Fruit fly (Drosophila melanogaster) whole organism, embryonic: ENCODE data around the gene CG11980.

Experiments
- Abd-B ChIP-seq: fragments of 200-800 bp; sonication (Bioruptor generic); optimal IDR thresholded peaks from 2 replicates; lab custom pipeline; 2018; ENCODE audit warnings: missing biosample characterization, mild to moderate bottlenecking, missing genetic modification characterization, moderate library complexity
- C15 ChIP-seq: fragments of 200-800 bp; sonication (Bioruptor generic); IDR thresholded peaks from 3 replicates; pipeline ENCODE4 v1.3.6; 2022; ENCODE audit warnings: missing biosample characterization, missing genetic modification characterization
- CG10366 ChIP-seq: fragments of 200-800 bp; sonication (Bioruptor generic); IDR thresholded peaks from 2 replicates; pipeline ENCODE4 v1.3.6; 2022; ENCODE audit warnings: missing biosample characterization, missing genetic modification characterization
- CG12219 ChIP-seq: fragments of 200-800 bp; sonication (Bioruptor generic); optimal IDR thresholded peaks from 3 replicates; lab custom pipeline; 2018; ENCODE audit warnings: missing biosample characterization, mild to moderate bottlenecking, missing genetic modification characterization
- CG12769 ChIP-seq: fragments of 200-800 bp; sonication (Bioruptor generic); optimal IDR thresholded peaks from 2 replicates; lab custom pipeline; 2019; ENCODE audit warnings: missing biosample characterization, mild to moderate bottlenecking, missing genetic modification characterization, moderate library complexity
- CG13894 ChIP-seq: fragments of 200-800 bp; sonication (Bioruptor generic); optimal IDR thresholded peaks from 3 replicates; lab custom pipeline; 2018; ENCODE audit warnings: missing biosample characterization, mild to moderate bottlenecking, missing genetic modification characterization, moderate library complexity
- CG17186 ChIP-seq: fragments of 200-800 bp; sonication (Bioruptor generic); optimal IDR thresholded peaks from 3 replicates; lab custom pipeline; 2017; ENCODE audit warnings: missing biosample characterization, missing genetic modification reagents, missing genetic modification characterization
- CG17359 ChIP-seq: fragments of 200-800 bp; sonication (Bioruptor generic); optimal IDR thresholded peaks from 3 replicates; lab custom pipeline; 2018; ENCODE audit warnings: missing biosample characterization, mild to moderate bottlenecking, missing genetic modification characterization, moderate library complexity
- CG18599 ChIP-seq: fragments of 200-800 bp; sonication (Bioruptor generic); optimal IDR thresholded peaks from 3 replicates; lab custom pipeline; 2017; ENCODE audit warnings: missing biosample characterization, missing genetic modification characterization, mild to moderate bottlenecking, moderate library complexity, missing genetic modification reagents
- CG4360 ChIP-seq: fragments of 200-800 bp; sonication (Bioruptor generic); IDR thresholded peaks from 2 replicates; pipeline ENCODE4 v1.3.6; 2022; ENCODE audit warnings: missing biosample characterization, missing genetic modification characterization
- CG5180 ChIP-seq: fragments of 200-800 bp; sonication (Bioruptor generic); optimal IDR thresholded peaks from 3 replicates; lab custom pipeline; 2017; ENCODE audit warnings: missing biosample characterization, missing genetic modification characterization, mild to moderate bottlenecking, moderate library complexity, missing genetic modification reagents
- CG6175 ChIP-seq: fragments of 200-800 bp; sonication (Bioruptor generic); IDR thresholded peaks from 3 replicates; pipeline ENCODE4 v1.3.6; 2022; ENCODE audit warnings: missing biosample characterization, missing genetic modification characterization
- CG6272 ChIP-seq: fragments of 200-800 bp; sonication (Bioruptor generic); IDR thresholded peaks from 2 replicates; pipeline ENCODE4 v1.3.6; 2022; ENCODE audit warnings: missing biosample characterization, missing genetic modification characterization
- CG7271 ChIP-seq: fragments of 200-800 bp; sonication (Bioruptor generic); optimal IDR thresholded peaks from 2 replicates; lab custom pipeline; 2018; ENCODE audit warnings: missing biosample characterization, mild to moderate bottlenecking, missing genetic modification characterization, moderate library complexity
- CG7372 ChIP-seq: fragments of 200-800 bp; sonication (Bioruptor generic); IDR thresholded peaks from 2 replicates; pipeline ENCODE4 v1.3.6; 2022; ENCODE audit warnings: missing biosample characterization, missing genetic modification characterization
- CG8924 ChIP-seq: fragments of 200-800 bp; optimal IDR thresholded peaks from 3 replicates; lab custom pipeline; 2019; ENCODE audit warnings: missing biosample characterization, mild to moderate bottlenecking, missing genetic modification characterization, moderate library complexity
- D ChIP-seq, 2 experiments: fragments of 200-800 bp in 1 of 2; fragments of >200 bp in 1 of 2; sonication (Bioruptor generic) in 1 of 2; optimal IDR thresholded peaks; 2 replicates in 1 of 2; 3 replicates in 1 of 2; lab custom pipeline; 2017; ENCODE audit warnings: mild to moderate bottlenecking in 1 of 2, missing biosample characterization in 1 of 2, missing genetic modification characterization in 1 of 2, missing genetic modification reagents in 1 of 2
- HLHmδ ChIP-seq: fragments of 200-800 bp; sonication (Bioruptor generic); optimal IDR thresholded peaks from 2 replicates; lab custom pipeline; 2018; ENCODE audit warnings: missing biosample characterization, mild to moderate bottlenecking, missing genetic modification characterization, moderate library complexity
- Hr39 ChIP-seq: fragments of >200 bp; optimal IDR thresholded peaks from 2 replicates; lab custom pipeline; 2017
- Hsf ChIP-seq: fragments of 200-800 bp; sonication (Bioruptor generic); optimal IDR thresholded peaks from 3 replicates; lab custom pipeline; 2016; ENCODE audit warnings: missing biosample characterization, missing genetic modification characterization
- Myb ChIP-seq: fragments of 200-800 bp; sonication (Bioruptor generic); optimal IDR thresholded peaks from 2 replicates; lab custom pipeline; 2016; ENCODE audit warnings: missing biosample characterization, missing genetic modification characterization
- NC2α ChIP-seq: fragments of 200-800 bp; sonication (Bioruptor generic); optimal IDR thresholded peaks from 2 replicates; lab custom pipeline; 2016; ENCODE audit warnings: missing biosample characterization, missing genetic modification characterization
- NfI ChIP-seq: fragments of 200-800 bp; sonication (Bioruptor generic); optimal IDR thresholded peaks from 3 replicates; lab custom pipeline; 2018; ENCODE audit warnings: missing biosample characterization, mild to moderate bottlenecking, missing genetic modification characterization, moderate library complexity
- Opbp ChIP-seq: fragments of 200-800 bp; sonication (Bioruptor generic); IDR thresholded peaks from 3 replicates; pipeline ENCODE4 v1.3.6; 2022; ENCODE audit warnings: missing biosample characterization, missing genetic modification characterization; ENCODE audit not compliant: partially characterized antibody
- Sry-β ChIP-seq: fragments of 200-800 bp; sonication (Bioruptor generic); optimal IDR thresholded peaks from 2 replicates; lab custom pipeline; 2018; ENCODE audit warnings: missing biosample characterization, mild to moderate bottlenecking, missing genetic modification characterization, moderate library complexity
- Stat92E ChIP-seq, 3 experiments: fragments of >200 bp in 2 of 3; fragments of 200-800 bp in 1 of 3; sonication (Bioruptor generic) in 1 of 3; optimal IDR thresholded peaks; 2 replicates each; lab custom pipeline; 2017 to 2019; ENCODE audit warnings: missing biosample characterization in 3 of 3, missing genetic modification characterization in 3 of 3, mild to moderate bottlenecking in 1 of 3, moderate library complexity in 1 of 3
- TFAM ChIP-seq: fragments of 200-800 bp; sonication (Bioruptor generic); optimal IDR thresholded peaks from 2 replicates; lab custom pipeline; 2017; ENCODE audit warnings: missing biosample characterization, missing genetic modification characterization, inconsistent platforms
- Xbp1 ChIP-seq: fragments of 200-800 bp; sonication (Bioruptor generic); optimal IDR thresholded peaks from 3 replicates; lab custom pipeline; 2016; ENCODE audit warnings: missing biosample characterization, mild to moderate bottlenecking, missing genetic modification characterization
- ac ChIP-seq: fragments of 200-800 bp; sonication (Bioruptor generic); optimal IDR thresholded peaks from 3 replicates; lab custom pipeline; 2017; ENCODE audit warnings: missing biosample characterization, mild to moderate bottlenecking, missing genetic modification characterization
- br ChIP-seq: fragments of >200 bp; optimal IDR thresholded peaks from 2 replicates; lab custom pipeline; 2017
- cas ChIP-seq: fragments of 200-800 bp; sonication (Bioruptor generic); IDR thresholded peaks from 2 replicates; pipeline ENCODE4 v1.3.6; 2022; ENCODE audit warnings: missing biosample characterization, missing genetic modification characterization
- chif ChIP-seq, 2 experiments: fragments of 200-800 bp; sonication (Bioruptor generic); optimal IDR thresholded peaks; 3 replicates each; lab custom pipeline; 2016; ENCODE audit warnings: missing biosample characterization in 2 of 2, missing genetic modification characterization in 2 of 2
- disco-r ChIP-seq: fragments of 200-800 bp; sonication (Bioruptor generic); optimal IDR thresholded peaks from 2 replicates; lab custom pipeline; 2016; ENCODE audit warnings: missing biosample characterization, missing genetic modification characterization
- ham ChIP-seq: fragments of 200-800 bp; sonication (Bioruptor generic); IDR thresholded peaks from 2 replicates; pipeline ENCODE4 v1.3.6; 2022; ENCODE audit warnings: missing biosample characterization, missing genetic modification characterization
- insv ChIP-seq, 2 experiments: fragments of 200-800 bp; sonication (Bioruptor generic); optimal IDR thresholded peaks; 3 replicates each; lab custom pipeline; 2016 to 2018; ENCODE audit warnings: missing biosample characterization in 2 of 2, missing genetic modification characterization in 2 of 2
- inv ChIP-seq: fragments of 200-800 bp; sonication (Bioruptor generic); IDR thresholded peaks from 2 replicates; pipeline ENCODE4 v1.3.6; 2022; ENCODE audit warnings: missing biosample characterization, missing genetic modification characterization; ENCODE audit not compliant: partially characterized antibody
- lilli ChIP-seq: fragments of 200-800 bp; sonication (Bioruptor generic); optimal IDR thresholded peaks from 3 replicates; lab custom pipeline; 2016; ENCODE audit warnings: missing biosample characterization, missing genetic modification characterization
- lmd ChIP-seq: fragments of 200-800 bp; sonication (Bioruptor generic); IDR thresholded peaks from 2 replicates; pipeline ENCODE4 v1.3.6; 2022; ENCODE audit warnings: missing biosample characterization, missing genetic modification characterization
- nerfin-1 ChIP-seq: fragments of 200-800 bp; sonication (Bioruptor generic); optimal IDR thresholded peaks from 3 replicates; lab custom pipeline; 2019; ENCODE audit warnings: missing biosample characterization, mild to moderate bottlenecking, missing genetic modification characterization, moderate library complexity
- nerfin-2 ChIP-seq: fragments of 200-800 bp; sonication (Bioruptor generic); IDR thresholded peaks from 2 replicates; pipeline ENCODE4 v1.3.6; 2022; ENCODE audit warnings: missing biosample characterization, missing genetic modification characterization; ENCODE audit not compliant: partially characterized antibody
- repo ChIP-seq: fragments of 200-800 bp; sonication (Bioruptor generic); optimal IDR thresholded peaks from 2 replicates; lab custom pipeline; 2016; ENCODE audit warnings: missing biosample characterization, missing genetic modification characterization
- sens ChIP-seq: fragments of 200-800 bp; sonication (Bioruptor generic); peaks from one replicate; lab custom pipeline; 2016; ENCODE audit warnings: missing biosample characterization, missing genetic modification characterization
- shn ChIP-seq: fragments of 200-800 bp; sonication (Bioruptor generic); optimal IDR thresholded peaks from 3 replicates; lab custom pipeline; 2016; ENCODE audit warnings: missing biosample characterization, missing genetic modification characterization
- so ChIP-seq: fragments of 200-800 bp; sonication (Bioruptor generic); IDR thresholded peaks from 3 replicates; pipeline ENCODE4 v1.3.6; 2022; ENCODE audit warnings: missing biosample characterization, missing genetic modification characterization
- toy ChIP-seq: fragments of 200-800 bp; sonication (Bioruptor generic); IDR thresholded peaks from 2 replicates; pipeline ENCODE4 v1.3.6; 2022; ENCODE audit warnings: missing biosample characterization, missing genetic modification characterization
- vfl ChIP-seq: fragments of 200-800 bp; sonication (Bioruptor generic); optimal IDR thresholded peaks from 2 replicates; lab custom pipeline; 2016; ENCODE audit warnings: missing biosample characterization, missing genetic modification characterization
- vvl ChIP-seq: fragments of 200-800 bp; sonication (Bioruptor generic); IDR thresholded peaks from 2 replicates; pipeline ENCODE4 v1.3.6; 2022; ENCODE audit warnings: missing biosample characterization, missing genetic modification characterization
- zen ChIP-seq: fragments of 200-800 bp; sonication (Bioruptor generic); optimal IDR thresholded peaks from 3 replicates; lab custom pipeline; 2018; ENCODE audit warnings: missing biosample characterization, mild to moderate bottlenecking, missing genetic modification characterization, moderate library complexity

CG11980 gene

dm6 chr3R:9033619-9034401 lies 30.0 kb downstream of the CG11980 start (continued):
- peak; percentile 72 for TF ChIP-seq Abd-B
- TF ChIP-seq insv (GFP tag; optimal IDR thresholded peaks at IDR 0.05; lab: Kevin White, UChicago) = peak in 1 of 2 experiments; percentile 73
- TF ChIP-seq C15 (GFP tag; lab: Robert Waterston, UW) = 0 out of 3 replicates have a peak, but pooled peaks have one; percentile 44
- no peak for TF ChIP-seq ham (GFP tag; lab: Robert Waterston, UW)
- TF ChIP-seq repo (GFP tag; lab: Kevin White, UChicago) = no peak
- peak; percentile 40 for TF ChIP-seq HLHmδ (GFP tag; lab: Kevin White, UChicago)
- TF ChIP-seq sens = peak; percentile 96
- peak; percentile 77 for TF ChIP-seq CG5180 (GFP tag; lab: Kevin White, UChicago)
- peak; percentile 89 for TF ChIP-seq CG18599 (GFP tag; lab: Kevin White, UChicago)
- TF ChIP-seq Myb (GFP tag; lab: Kevin White, UChicago) = peak; percentile 72
- peak; percentile 65 for TF ChIP-seq CG12219 (GFP tag; lab: Kevin White, UChicago)
- no peak for TF ChIP-seq TFAM (GFP tag; lab: Kevin White, UChicago)
- no peak for TF ChIP-seq toy (GFP tag; lab: Robert Waterston, UW)
- TF ChIP-seq CG13894 (tag; lab: Kevin White, UChicago) = peak; percentile 72
- peak; percentile 16; the same call in 1 of the 2 replicates for TF ChIP-seq CG10366 (GFP tag; lab: Robert Waterston, UW)
- TF ChIP-seq zen (tag; lab: Kevin White, UChicago) = peak; percentile 72
- TF ChIP-seq Sry-β (GFP tag; lab: Kevin White, UChicago) = peak; percentile 100
- TF ChIP-seq so = peak; percentile 81; the same call in 2 of the 3 replicates
- TF ChIP-seq NC2α = peak; percentile 56
- TF ChIP-seq chif (GFP tag; optimal IDR thresholded peaks at IDR 0.05; lab: Kevin White, UChicago) = peak; percentile 32 to 57
- 0 out of 2 replicates have a peak, but pooled peaks have one; percentile 47 for TF ChIP-seq CG7372 (GFP tag; lab: Robert Waterston, UW)
- TF ChIP-seq CG17186 (GFP tag; lab: Kevin White, UChicago) = peak; percentile 14
- no peak for TF ChIP-seq CG6272 (GFP tag; lab: Robert Waterston, UW)
- TF ChIP-seq vvl (GFP tag; lab: Robert Waterston, UW) = peak; percentile 37; the same call in 1 of the 2 replicates
- peak; percentile 74 for TF ChIP-seq CG17359
- TF ChIP-seq CG4360 (GFP tag; lab: Robert Waterston, UW) = peak; percentile 94
- TF ChIP-seq nerfin-2 (GFP tag; lab: Robert Waterston, UW) = no peak
- peak; percentile 62; the same call in 2 of the 3 replicates for TF ChIP-seq Opbp (GFP tag; lab: Robert Waterston, UW)
- peak; percentile 93 for TF ChIP-seq CG8924 (tag; lab: Kevin White, UChicago)
- TF ChIP-seq br (lab: Kevin White, UChicago) = no peak
- TF ChIP-seq lilli (GFP tag; lab: Kevin White, UChicago) = peak; percentile 73
- peak; percentile 68 for TF ChIP-seq lmd
- peak; percentile 69 for TF ChIP-seq CG12769 (tag; lab: Kevin White, UChicago)
- peak; percentile 78 for TF ChIP-seq NfI (GFP tag; lab: Kevin White, UChicago)
- TF ChIP-seq ac = no peak
- peak; percentile 38 for TF ChIP-seq vfl
- TF ChIP-seq inv (GFP tag; lab: Robert Waterston, UW) = no peak
- peak; percentile 36 for TF ChIP-seq CG7271 (tag; lab: Kevin White, UChicago)
- TF ChIP-seq cas (GFP tag; lab: Robert Waterston, UW) = 0 out of 2 replicates have a peak, but pooled peaks have one; percentile 21
- TF ChIP-seq disco-r (GFP tag; lab: Kevin White, UChicago) = peak; percentile 15
- no peak for TF ChIP-seq CG6175 (GFP tag; lab: Robert Waterston, UW)
- TF ChIP-seq Hsf (GFP tag; lab: Kevin White, UChicago) = peak; percentile 64
- no peak for TF ChIP-seq shn (GFP tag; lab: Kevin White, UChicago)
- peak; percentile 65 for TF ChIP-seq Xbp1 (GFP tag; lab: Kevin White, UChicago)
- no peak for TF ChIP-seq D (optimal IDR thresholded peaks at IDR 0.05; lab: Kevin White, UChicago)
- peak; percentile 76 for TF ChIP-seq D (GFP tag; optimal IDR thresholded peaks at IDR 0.05; lab: Kevin White, UChicago)
- peak; percentile 93 for TF ChIP-seq nerfin-1 (tag; lab: Kevin White, UChicago)
- TF ChIP-seq Stat92E (GFP tag; optimal IDR thresholded peaks at IDR 0.05; lab: Kevin White, UChicago) = peak in 1 of 3 experiments; percentile 83
- no peak for TF ChIP-seq Hr39 (lab: Kevin White, UChicago)
